Worm (Caenorhabditis elegans) whole organism, L3 larva: Measurements from ENCODE around the gene F56C9.6.

ENCODE experiments used
- R02D3.7 ChIP-seq: fragments of 150-350 bp; optimal IDR thresholded peaks from 2 replicates; lab custom pipeline; 2014; ENCODE audit warnings: missing biosample characterization, missing genetic modification characterization
- ZK546.5 ChIP-seq: sonication (generic microtip); optimal IDR thresholded peaks from 2 replicates; lab custom pipeline; 2017; ENCODE audit warnings: missing biosample characterization, missing genetic modification characterization
- aly-2 ChIP-seq: fragments of 150-350 bp; optimal IDR thresholded peaks from 2 replicates; lab custom pipeline; 2014; ENCODE audit warnings: missing biosample characterization, missing genetic modification characterization
- ama-1 ChIP-seq: fragments of 150-350 bp; optimal IDR thresholded peaks from 2 replicates; lab custom pipeline; 2018
- ceh-16 ChIP-seq: sonication (generic microtip); optimal IDR thresholded peaks from 2 replicates; lab custom pipeline; 2017; ENCODE audit warnings: missing biosample characterization, missing genetic modification characterization
- ceh-28 ChIP-seq: fragments of 150-350 bp; optimal IDR thresholded peaks from 2 replicates; lab custom pipeline; 2014; ENCODE audit warnings: missing biosample characterization, missing genetic modification reagents, missing genetic modification characterization
- ceh-82 ChIP-seq: fragments of 150-350 bp; optimal IDR thresholded peaks from 2 replicates; lab custom pipeline; 2014; ENCODE audit warnings: missing biosample characterization, missing genetic modification characterization
- ceh-9 ChIP-seq: sonication (generic microtip); optimal IDR thresholded peaks from 2 replicates; lab custom pipeline; 2018; ENCODE audit warnings: missing biosample characterization, missing genetic modification characterization
- daf-12 ChIP-seq: fragments of 150-350 bp; optimal IDR thresholded peaks from 2 replicates; lab custom pipeline; 2014; ENCODE audit warnings: missing biosample characterization, missing genetic modification reagents, missing genetic modification characterization
- egl-27 ChIP-seq: sonication (generic microtip); optimal IDR thresholded peaks from 4 replicates; lab custom pipeline; 2017; ENCODE audit warnings: missing biosample characterization, missing genetic modification reagents, missing genetic modification characterization
- egl-5 ChIP-seq: fragments of 150-350 bp; optimal IDR thresholded peaks from 2 replicates; lab custom pipeline; 2017; ENCODE audit warnings: missing biosample characterization, missing genetic modification reagents, missing genetic modification characterization, inconsistent platforms
- elt-1 ChIP-seq: fragments of 150-350 bp; optimal IDR thresholded peaks from 2 replicates; lab custom pipeline; 2014; ENCODE audit warnings: missing biosample characterization, missing genetic modification characterization
- elt-2 ChIP-seq: sonication (generic microtip); optimal IDR thresholded peaks from 2 replicates; lab custom pipeline; 2016; ENCODE audit warnings: missing genetic modification reagents, mild to moderate bottlenecking, missing genetic modification characterization, missing compliant biosample characterization
- elt-3 ChIP-seq, 3 experiments: fragments of 150-350 bp in 1 of 3; sonication (generic microtip) in 2 of 3; optimal IDR thresholded peaks; 2 replicates in 2 of 3; 4 replicates in 1 of 3; lab custom pipeline; 2014 to 2017; ENCODE audit warnings: missing biosample characterization in 3 of 3, missing genetic modification characterization in 3 of 3
- eor-1 ChIP-seq, 2 experiments: fragments of 150-350 bp; optimal IDR thresholded peaks; 2 replicates each; lab custom pipeline; 2014 to 2018; ENCODE audit warnings: missing biosample characterization in 2 of 2, missing genetic modification characterization in 2 of 2
- fkh-10 ChIP-seq: sonication (generic microtip); optimal IDR thresholded peaks from 2 replicates; lab custom pipeline; 2017; ENCODE audit warnings: missing biosample characterization, missing genetic modification reagents, missing genetic modification characterization
- fkh-2 ChIP-seq: fragments of 150-350 bp; optimal IDR thresholded peaks from 2 replicates; lab custom pipeline; 2014; ENCODE audit warnings: missing biosample characterization, missing genetic modification reagents, missing genetic modification characterization
- fos-1 ChIP-seq: fragments of 150-350 bp; optimal IDR thresholded peaks from 2 replicates; lab custom pipeline; 2014; ENCODE audit warnings: missing biosample characterization, missing genetic modification characterization
- hmg-11 ChIP-seq: sonication (generic microtip); optimal IDR thresholded peaks from 2 replicates; lab custom pipeline; 2016; ENCODE audit warnings: missing genetic modification characterization, missing compliant biosample characterization
- jun-1 ChIP-seq: fragments of 150-350 bp; optimal IDR thresholded peaks from 2 replicates; lab custom pipeline; 2014; ENCODE audit warnings: missing biosample characterization, missing genetic modification reagents, missing genetic modification characterization
- lin-15B ChIP-seq: fragments of 150-350 bp; optimal IDR thresholded peaks from 2 replicates; lab custom pipeline; 2014; ENCODE audit warnings: missing biosample characterization, missing genetic modification characterization
- lin-39 ChIP-seq: fragments of 150-350 bp; optimal IDR thresholded peaks from 2 replicates; lab custom pipeline; 2018; ENCODE audit warnings: missing biosample characterization, missing genetic modification reagents, missing genetic modification characterization
- lsy-12 ChIP-seq: sonication (generic microtip); optimal IDR thresholded peaks from 2 replicates; lab custom pipeline; 2016; ENCODE audit warnings: mild to moderate bottlenecking, missing genetic modification characterization, missing compliant biosample characterization
- mdl-1 ChIP-seq: fragments of 150-350 bp; optimal IDR thresholded peaks from 2 replicates; lab custom pipeline; 2014; ENCODE audit warnings: missing biosample characterization, missing genetic modification characterization
- mml-1 ChIP-seq: fragments of 150-350 bp; sonication (generic microtip); optimal IDR thresholded peaks from 3 replicates; lab custom pipeline; 2014; ENCODE audit warnings: missing biosample characterization, missing genetic modification characterization
- nfya-1 ChIP-seq: sonication (generic microtip); optimal IDR thresholded peaks from 2 replicates; lab custom pipeline; 2017; ENCODE audit warnings: missing genetic modification characterization, mild to moderate bottlenecking, missing compliant biosample characterization, antibody characterized with exemption, moderate library complexity; ENCODE audit not compliant: insufficient read depth
- nhr-11 ChIP-seq: fragments of 150-350 bp; optimal IDR thresholded peaks from 2 replicates; lab custom pipeline; 2014; ENCODE audit warnings: missing biosample characterization, missing genetic modification characterization
- nhr-12 ChIP-seq: fragments of 150-350 bp; optimal IDR thresholded peaks from 2 replicates; lab custom pipeline; 2014; ENCODE audit warnings: missing biosample characterization, missing genetic modification characterization
- nhr-23 ChIP-seq: fragments of 150-350 bp; optimal IDR thresholded peaks from 2 replicates; lab custom pipeline; 2014; ENCODE audit warnings: missing biosample characterization, missing genetic modification reagents, missing genetic modification characterization
- nhr-237 ChIP-seq: fragments of 150-350 bp; optimal IDR thresholded peaks from 2 replicates; lab custom pipeline; 2014; ENCODE audit warnings: missing biosample characterization, missing genetic modification characterization
- nhr-25 ChIP-seq: sonication (generic microtip); optimal IDR thresholded peaks from 2 replicates; lab custom pipeline; 2017; ENCODE audit warnings: missing biosample characterization, missing genetic modification characterization
- nhr-28 ChIP-seq: fragments of 150-350 bp; optimal IDR thresholded peaks from 2 replicates; lab custom pipeline; 2014; ENCODE audit warnings: missing biosample characterization, missing genetic modification characterization
- nhr-43 ChIP-seq: sonication (generic microtip); optimal IDR thresholded peaks from 2 replicates; lab custom pipeline; 2016; ENCODE audit warnings: mild to moderate bottlenecking, missing genetic modification characterization, missing compliant biosample characterization; ENCODE audit not compliant: poor library complexity, severe bottlenecking
- nhr-67 ChIP-seq: fragments of 150-350 bp; optimal IDR thresholded peaks from 2 replicates; lab custom pipeline; 2014; ENCODE audit warnings: missing biosample characterization, missing genetic modification characterization
- nhr-76 ChIP-seq: fragments of 150-350 bp; sonication (generic microtip); optimal IDR thresholded peaks from 5 replicates; lab custom pipeline; 2014; ENCODE audit warnings: missing biosample characterization, missing genetic modification characterization
- nhr-77 ChIP-seq: fragments of 150-350 bp; optimal IDR thresholded peaks from 2 replicates; lab custom pipeline; 2014; ENCODE audit warnings: missing biosample characterization, missing genetic modification characterization
- pha-4 ChIP-seq: fragments of 150-350 bp; optimal IDR thresholded peaks from 2 replicates; lab custom pipeline; 2014; ENCODE audit warnings: missing biosample characterization, missing genetic modification reagents, missing genetic modification characterization
- pqm-1 ChIP-seq: fragments of 150-350 bp; optimal IDR thresholded peaks from 2 replicates; lab custom pipeline; 2017; ENCODE audit warnings: missing biosample characterization, missing genetic modification characterization, inconsistent platforms
- sea-2 ChIP-seq: fragments of 150-350 bp; sonication (generic microtip); optimal IDR thresholded peaks from 4 replicates; lab custom pipeline; 2014; ENCODE audit warnings: missing biosample characterization, missing genetic modification reagents, missing genetic modification characterization
- skn-1 ChIP-seq: fragments of 150-350 bp; optimal IDR thresholded peaks from 2 replicates; lab custom pipeline; 2014; ENCODE audit warnings: missing biosample characterization, missing genetic modification characterization
- snpc-4 ChIP-seq: fragments of 150-350 bp; optimal IDR thresholded peaks from 2 replicates; lab custom pipeline; 2014; ENCODE audit warnings: missing biosample characterization, missing genetic modification characterization
- tbx-2 ChIP-seq: sonication (generic microtip); optimal IDR thresholded peaks from 2 replicates; lab custom pipeline; 2016; ENCODE audit warnings: mild to moderate bottlenecking, missing genetic modification characterization, missing compliant biosample characterization
- unc-39 ChIP-seq: sonication (generic microtip); optimal IDR thresholded peaks from 4 replicates; lab custom pipeline; 2017; ENCODE audit warnings: missing biosample characterization, missing genetic modification characterization
- unc-62 ChIP-seq: fragments of 150-350 bp; sonication (generic microtip); optimal IDR thresholded peaks from 4 replicates; lab custom pipeline; 2014; ENCODE audit warnings: missing biosample characterization, missing genetic modification reagents, missing genetic modification characterization
- zag-1 ChIP-seq: fragments of 150-350 bp; optimal IDR thresholded peaks from 2 replicates; lab custom pipeline; 2014; ENCODE audit warnings: missing biosample characterization, missing genetic modification characterization
- ztf-11 ChIP-seq: fragments of 150-350 bp; optimal IDR thresholded peaks from 2 replicates; lab custom pipeline; 2014; ENCODE audit warnings: missing biosample characterization, missing genetic modification characterization

Gene F56C9.6

ce11 chrIII:7277228-7277627, 33.3 kb downstream of the F56C9.6 start, which contains the start of the genes spot-1 and B0361.11 (continued):
- no peak for TF ChIP-seq fkh-10 (GFP tag; lab: Kevin White, UChicago)
- no peak for TF ChIP-seq nhr-76 (tag; lab: Kevin White, UChicago)
- TF ChIP-seq egl-5 = peak; percentile 14
- no peak for TF ChIP-seq nhr-12
- TF ChIP-seq nhr-28 (tag; lab: Kevin White, UChicago) = no peak
- peak; percentile 72 for TF ChIP-seq lin-15B (tag; lab: Kevin White, UChicago)
- no peak for TF ChIP-seq aly-2 (tag; lab: Kevin White, UChicago)
- TF ChIP-seq lin-39 (tag; lab: Kevin White, UChicago) = no peak

- TF ChIP-seq ceh-82 = no peak
- TF ChIP-seq lin-15B (tag; lab: Kevin White, UChicago) = no peak
- no peak for TF ChIP-seq snpc-4 (tag; lab: Kevin White, UChicago)
- no peak for TF ChIP-seq ama-1 (lab: Kevin White, UChicago)
- no peak for TF ChIP-seq nhr-237 (tag; lab: Kevin White, UChicago)
- TF ChIP-seq nfya-1 = no peak
- no peak for TF ChIP-seq jun-1
- no peak for TF ChIP-seq nhr-23 (tag; lab: Kevin White, UChicago)
Measured at ce11 chrIII:7275296-7275695, 35.3 kb downstream of the F56C9.6 start, which contains the start of gene psd-1. psd-1 (minus strand) TSS chrIII:7275396.

- no peak for TF ChIP-seq ceh-82
- peak; percentile 29 for TF ChIP-seq nhr-43 (tag; lab: Kevin White, UChicago)
- peak; percentile 33 for TF ChIP-seq nhr-23 (tag; lab: Kevin White, UChicago)
- peak; percentile 31 for TF ChIP-seq nhr-25 (tag; lab: Kevin White, UChicago)
Measured at ce11 chrIII:7273718-7274117, 36.9 kb downstream of the F56C9.6 start.

ce11 chrIII:7272828-7273227, 37.7 kb downstream of the F56C9.6 start:
- no peak for TF ChIP-seq nhr-12
- no peak for TF ChIP-seq ceh-9
- no peak for TF ChIP-seq aly-2 (tag; lab: Kevin White, UChicago)
- no peak for TF ChIP-seq daf-12 (tag; lab: Kevin White, UChicago)
- no peak for TF ChIP-seq lin-39 (tag; lab: Kevin White, UChicago)
- peak; percentile 79 for TF ChIP-seq nhr-43 (tag; lab: Kevin White, UChicago)
- peak; percentile 81 for TF ChIP-seq nhr-23 (tag; lab: Kevin White, UChicago)
- no peak for TF ChIP-seq unc-39 (tag; lab: Kevin White, UChicago)
- TF ChIP-seq nfya-1 = peak; percentile 16
- TF ChIP-seq ztf-11 = no peak
- peak; percentile 7 for TF ChIP-seq egl-27 (tag; lab: Kevin White, UChicago)
- TF ChIP-seq ceh-28 (tag; lab: Kevin White, UChicago) = no peak
- TF ChIP-seq nhr-77 (tag; lab: Kevin White, UChicago) = no peak
- TF ChIP-seq mml-1 (tag; lab: Kevin White, UChicago) = no peak
- TF ChIP-seq nhr-76 (tag; lab: Kevin White, UChicago) = no peak
- no peak for TF ChIP-seq lin-15B (tag; lab: Kevin White, UChicago)
- TF ChIP-seq fkh-10 (GFP tag; lab: Kevin White, UChicago) = no peak
- no peak for TF ChIP-seq R02D3.7 (tag; lab: Kevin White, UChicago)
- no peak for TF ChIP-seq eor-1 (tag; optimal IDR thresholded peaks at IDR 0.05; lab: Kevin White, UChicago)
- TF ChIP-seq elt-3 (tag; optimal IDR thresholded peaks at IDR 0.05; lab: Kevin White, UChicago) = peak; percentile 14 to 71 (median 37)
- no peak for TF ChIP-seq fos-1
- no peak for TF ChIP-seq ceh-16
- no peak for TF ChIP-seq hmg-11
- peak; percentile 29 for TF ChIP-seq pqm-1
- peak; percentile 46 for TF ChIP-seq lsy-12
- TF ChIP-seq ceh-82 = no peak
- TF ChIP-seq snpc-4 (tag; lab: Kevin White, UChicago) = no peak
- TF ChIP-seq sea-2 (GFP tag; lab: Kevin White, UChicago) = no peak
- TF ChIP-seq tbx-2 = no peak
- TF ChIP-seq ZK546.5 (tag; lab: Kevin White, UChicago) = no peak
- no peak for TF ChIP-seq skn-1 (tag; lab: Kevin White, UChicago)
- TF ChIP-seq nhr-237 (tag; lab: Kevin White, UChicago) = no peak
- TF ChIP-seq egl-5 = no peak
- no peak for TF ChIP-seq nhr-11 (tag; lab: Kevin White, UChicago)
- TF ChIP-seq elt-1 (tag; lab: Kevin White, UChicago) = no peak
- no peak for TF ChIP-seq nhr-67 (tag; lab: Kevin White, UChicago)
- peak; percentile 21 for TF ChIP-seq nhr-25 (tag; lab: Kevin White, UChicago)
- TF ChIP-seq nhr-28 (tag; lab: Kevin White, UChicago) = no peak
- TF ChIP-seq unc-62 (GFP tag; lab: Kevin White, UChicago) = no peak
- TF ChIP-seq zag-1 (tag; lab: Kevin White, UChicago) = no peak
- no peak for TF ChIP-seq fkh-2 (tag; lab: Kevin White, UChicago)
- peak; percentile 57 for TF ChIP-seq elt-2 (tag; lab: Kevin White, UChicago)
- TF ChIP-seq ama-1 (lab: Kevin White, UChicago) = peak; percentile 22
- TF ChIP-seq pha-4 (tag; lab: Kevin White, UChicago) = peak; percentile 47
- no peak for TF ChIP-seq mdl-1 (tag; lab: Kevin White, UChicago)
